Worm (Caenorhabditis elegans) whole organism, early embryonic: ENCODE results near the gene mtm-5.

Experiments used
- B0310.2 ChIP-seq: sonication (generic microtip); optimal IDR thresholded peaks from 2 replicates; lab custom pipeline; 2016; ENCODE audit warnings: mild to moderate bottlenecking, missing genetic modification characterization, missing compliant biosample characterization
- F13C5.2 ChIP-seq: sonication (generic microtip); optimal IDR thresholded peaks from 2 replicates; lab custom pipeline; 2017; ENCODE audit warnings: mild to moderate bottlenecking, missing genetic modification characterization, inconsistent platforms, missing compliant biosample characterization
- aly-1 ChIP-seq: sonication (generic microtip); optimal IDR thresholded peaks from 2 replicates; lab custom pipeline; 2016; ENCODE audit warnings: missing genetic modification characterization, missing compliant biosample characterization
- ama-1 ChIP-seq: fragments of 150-350 bp; optimal IDR thresholded peaks from 2 replicates; lab custom pipeline; 2014
- ceh-13 ChIP-seq: fragments of 200-800 bp; sonication (Bioruptor generic); optimal IDR thresholded peaks from 2 replicates; lab custom pipeline; 2018; ENCODE audit warnings: mild to moderate bottlenecking, missing genetic modification characterization, missing compliant biosample characterization
- ceh-36 ChIP-seq: sonication (generic microtip); optimal IDR thresholded peaks from 2 replicates; lab custom pipeline; 2016; ENCODE audit warnings: missing genetic modification characterization, inconsistent platforms, missing compliant biosample characterization
- ets-7 ChIP-seq: sonication (generic microtip); optimal IDR thresholded peaks from 2 replicates; lab custom pipeline; 2016; ENCODE audit warnings: missing genotype, missing genetic modification characterization, missing compliant biosample characterization
- flt-1 ChIP-seq: fragments of 200-800 bp; sonication (Bioruptor generic); IDR thresholded peaks from 2 replicates; pipeline ENCODE4 v1.3.6; 2022; ENCODE audit warnings: missing genetic modification characterization, missing compliant biosample characterization
- hmbx-1 ChIP-seq: sonication (generic microtip); optimal IDR thresholded peaks from 2 replicates; lab custom pipeline; 2016; ENCODE audit warnings: mild to moderate bottlenecking, missing genetic modification characterization, missing compliant biosample characterization
- hmg-4 ChIP-seq: fragments of 200-800 bp; sonication (Bioruptor generic); optimal IDR thresholded peaks from 2 replicates; lab custom pipeline; 2018; ENCODE audit warnings: mild to moderate bottlenecking, missing genetic modification characterization, missing compliant biosample characterization
- hnd-1 ChIP-seq: sonication (generic microtip); optimal IDR thresholded peaks from 2 replicates; lab custom pipeline; 2016; ENCODE audit warnings: missing genetic modification characterization, missing compliant biosample characterization
- pes-1 ChIP-seq: fragments of 200-800 bp; sonication (Bioruptor generic); IDR thresholded peaks from 2 replicates; pipeline ENCODE4 v1.3.6; 2022; ENCODE audit warnings: missing genetic modification reagents, missing genetic modification characterization, missing compliant biosample characterization
- scrt-1 ChIP-seq: fragments of 200-800 bp; sonication (Bioruptor generic); IDR thresholded peaks from 2 replicates; pipeline ENCODE4 v1.3.6; 2022; ENCODE audit warnings: missing genetic modification characterization, missing compliant biosample characterization
- sea-1 ChIP-seq: fragments of 200-800 bp; sonication (Bioruptor generic); conservative IDR thresholded peaks from 2 replicates; pipeline ENCODE4 v1.3.6; 2022; ENCODE audit warnings: missing genetic modification characterization, missing compliant biosample characterization
- tbx-11 ChIP-seq: fragments of 200-800 bp; sonication (Bioruptor generic); IDR thresholded peaks from 2 replicates; pipeline ENCODE4 v1.3.6; 2022; ENCODE audit warnings: missing genetic modification characterization, missing compliant biosample characterization
- tbx-37 ChIP-seq: fragments of 200-800 bp; sonication (Bioruptor generic); conservative IDR thresholded peaks from 2 replicates; pipeline ENCODE4 v1.3.6; 2022; ENCODE audit warnings: missing genetic modification reagents, missing genetic modification characterization, missing compliant biosample characterization
- tra-4 ChIP-seq: sonication (generic microtip); optimal IDR thresholded peaks from 2 replicates; lab custom pipeline; 2017; ENCODE audit warnings: missing genetic modification characterization, missing compliant biosample characterization

The mtm-5 gene

DNA sequence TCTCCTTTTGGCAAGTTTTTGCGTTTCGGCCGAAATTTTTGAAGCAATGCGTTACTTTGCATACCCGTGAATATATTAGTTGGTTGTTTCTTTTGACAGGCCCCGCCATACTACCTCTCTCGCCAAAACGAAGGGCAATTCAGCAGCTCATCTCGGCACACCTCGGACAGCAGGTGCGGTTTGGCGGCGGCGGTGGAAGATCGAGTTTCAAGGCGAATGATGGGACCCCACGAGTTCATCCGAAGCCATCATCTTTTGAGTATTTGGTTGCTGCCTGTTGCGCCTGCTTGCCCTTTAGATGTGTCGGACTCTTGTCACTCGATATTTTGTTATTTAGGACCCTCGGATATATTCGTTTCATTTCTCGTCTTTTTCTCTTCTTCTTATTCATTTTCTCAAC, 34.9 kb downstream of the mtm-5 start:
- TF ChIP-seq tra-4 (tag; lab: Kevin White, UChicago) (no peak), B0310.2 (tag; lab: Kevin White, UChicago) (no peak), F13C5.2 (tag; lab: Kevin White, UChicago) (no peak), pes-1 (GFP tag; lab: Robert Waterston, UW) (no peak)

DNA sequence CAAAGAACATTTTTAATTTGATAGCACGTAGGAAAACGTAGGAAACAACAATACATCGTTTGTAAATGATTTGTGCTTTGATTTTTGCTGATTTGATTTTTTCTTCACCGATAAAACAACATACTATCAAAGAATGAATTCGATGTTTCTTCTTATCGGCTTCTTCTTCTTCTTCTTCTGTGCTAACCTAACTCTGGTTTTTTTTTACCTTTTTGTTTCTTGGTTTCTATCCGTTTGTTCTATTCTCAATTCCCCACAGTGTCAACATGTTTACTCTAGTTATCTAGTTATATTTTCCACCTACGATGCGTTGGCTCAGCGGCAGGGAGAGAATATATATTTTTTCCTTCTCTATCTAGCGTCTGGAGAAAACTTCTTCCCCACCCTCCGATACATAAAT, 35.4 kb downstream of the mtm-5 start:
- TF ChIP-seq pes-1 (GFP tag; lab: Robert Waterston, UW) (no peak), sea-1 (GFP tag; lab: Robert Waterston, UW) (no peak), ceh-13 (GFP tag; lab: Kevin White, UChicago) (no peak), hmbx-1 (no peak), hnd-1 (tag; lab: Kevin White, UChicago) (no peak), F13C5.2 (tag; lab: Kevin White, UChicago) (no peak), ets-7 (tag; lab: Kevin White, UChicago) (no peak), tbx-11 (GFP tag; lab: Robert Waterston, UW) (no peak), tbx-37 (GFP tag; lab: Robert Waterston, UW) (no peak)

DNA sequence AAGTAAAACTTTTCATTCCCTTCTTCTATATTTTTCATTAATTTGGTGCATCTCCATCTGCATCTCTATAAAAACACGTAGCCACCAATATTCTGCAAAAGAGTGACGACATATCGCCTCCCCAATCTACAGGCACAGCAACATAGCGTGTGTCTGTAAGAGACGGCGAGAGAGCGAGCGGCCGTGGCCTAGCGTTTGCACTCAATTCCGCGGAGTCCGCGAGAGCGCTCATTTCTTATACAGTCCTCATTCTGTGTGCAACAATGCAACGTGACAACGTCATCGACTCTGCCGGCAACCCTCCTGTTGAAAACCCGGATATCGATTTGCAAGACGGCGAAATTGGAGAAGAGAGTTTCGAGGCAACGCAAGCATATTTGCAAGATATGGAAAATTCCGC, 37.6 kb downstream of the mtm-5 start, which contains the start of gene H28G03.2:
H28G03.2 (plus strand) TSS at position 200 of the 400 bp plus-strand sequence.
- TF ChIP-seq flt-1 (GFP tag; lab: Robert Waterston, UW) (no peak), tra-4 (tag; lab: Kevin White, UChicago) (no peak), ceh-13 (GFP tag; lab: Kevin White, UChicago) (no peak), B0310.2 (tag; lab: Kevin White, UChicago) (no peak), aly-1 (tag; lab: Kevin White, UChicago) (peak; percentile 64), ets-7 (tag; lab: Kevin White, UChicago) (peak; percentile 28), ama-1 (lab: Kevin White, UChicago) (no peak), ceh-36 (tag; lab: Kevin White, UChicago) (no peak), sea-1 (GFP tag; lab: Robert Waterston, UW) (no peak), F13C5.2 (tag; lab: Kevin White, UChicago) (no peak), tbx-11 (GFP tag; lab: Robert Waterston, UW) (no peak), hmbx-1 (no peak), hmg-4 (peak; percentile 71), scrt-1 (GFP tag; lab: Robert Waterston, UW) (no peak), tbx-37 (GFP tag; lab: Robert Waterston, UW) (no peak), pes-1 (GFP tag; lab: Robert Waterston, UW) (no peak), hnd-1 (tag; lab: Kevin White, UChicago) (no peak)

DNA sequence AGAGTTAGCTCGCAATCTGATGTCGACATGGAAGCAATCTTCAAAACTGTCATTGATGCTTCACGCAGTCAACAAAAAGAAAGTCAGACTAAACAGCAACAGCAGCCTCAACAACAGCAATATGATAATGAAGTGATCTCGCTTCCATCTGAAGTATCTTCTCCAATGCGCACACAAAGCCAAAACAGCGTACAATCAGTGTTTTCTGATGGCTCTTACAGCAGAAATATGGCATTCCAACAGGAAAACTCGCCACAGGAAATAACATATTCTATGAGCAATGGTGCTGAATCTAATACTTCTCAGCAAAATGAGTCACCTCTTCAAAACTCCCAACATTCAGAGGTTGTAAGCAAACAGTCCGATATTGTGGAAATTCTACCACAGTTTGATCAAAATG, 40.3 kb downstream of the mtm-5 start:
- no peak for TF ChIP-seq tbx-37 (GFP tag; lab: Robert Waterston, UW)

DNA sequence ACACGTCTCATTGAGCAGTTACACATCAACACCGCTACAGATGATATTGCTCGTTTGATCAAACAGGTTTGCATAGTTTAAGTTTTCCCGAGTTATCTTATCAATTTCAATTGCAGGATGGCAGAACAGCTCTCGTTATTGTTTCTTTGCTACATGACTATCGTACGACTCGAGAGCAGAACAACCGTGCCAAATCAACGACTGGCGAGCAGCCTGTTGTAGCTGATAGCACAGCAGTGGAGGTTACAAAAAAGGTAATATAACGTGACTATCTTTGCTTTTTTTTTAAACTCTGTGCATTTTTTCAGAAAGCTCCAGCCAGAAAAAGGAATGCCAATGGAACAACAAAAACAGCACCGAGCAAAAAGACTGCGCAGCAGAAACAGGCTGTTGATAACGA, 40.8 kb downstream of the mtm-5 start:
- no peak for TF ChIP-seq tbx-37 (GFP tag; lab: Robert Waterston, UW)
- no peak for TF ChIP-seq scrt-1 (GFP tag; lab: Robert Waterston, UW)
- no peak for TF ChIP-seq hmbx-1
- TF ChIP-seq flt-1 (GFP tag; lab: Robert Waterston, UW): no peak
- TF ChIP-seq ama-1 (lab: Kevin White, UChicago): no peak
- no peak for TF ChIP-seq tra-4 (tag; lab: Kevin White, UChicago)
- no peak for TF ChIP-seq ets-7 (tag; lab: Kevin White, UChicago)
- no peak for TF ChIP-seq pes-1 (GFP tag; lab: Robert Waterston, UW)
- no peak for TF ChIP-seq B0310.2 (tag; lab: Kevin White, UChicago)
- TF ChIP-seq hmg-4: no peak
- TF ChIP-seq sea-1 (GFP tag; lab: Robert Waterston, UW): no peak
- no peak for TF ChIP-seq ceh-13 (GFP tag; lab: Kevin White, UChicago)
- no peak for TF ChIP-seq tbx-11 (GFP tag; lab: Robert Waterston, UW)
- TF ChIP-seq F13C5.2 (tag; lab: Kevin White, UChicago): no peak

DNA sequence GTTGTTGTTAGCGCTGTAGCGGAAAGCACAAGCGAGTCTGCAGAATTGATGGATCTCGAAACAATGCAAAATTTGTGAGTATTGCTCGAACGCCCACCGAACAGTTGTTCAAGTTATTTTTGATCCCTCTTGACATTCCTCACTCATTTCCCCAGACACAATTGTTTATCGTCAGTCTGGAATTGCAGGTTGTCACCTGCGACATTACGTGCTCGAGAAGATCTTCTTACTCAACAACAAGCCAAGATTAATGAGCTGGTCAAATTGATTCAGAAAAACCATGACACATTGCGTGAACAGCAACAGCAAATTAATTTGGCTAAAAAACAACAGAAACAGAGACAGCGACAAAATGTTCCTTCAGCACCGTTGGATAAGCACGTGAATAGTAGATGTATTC, 41.3 kb downstream of the mtm-5 start:
- no peak for TF ChIP-seq hnd-1 (tag; lab: Kevin White, UChicago)
- no peak for TF ChIP-seq ceh-36 (tag; lab: Kevin White, UChicago)
- TF ChIP-seq ceh-13 (GFP tag; lab: Kevin White, UChicago): no peak
- no peak for TF ChIP-seq ama-1 (lab: Kevin White, UChicago)
- TF ChIP-seq hmg-4: no peak
- TF ChIP-seq sea-1 (GFP tag; lab: Robert Waterston, UW): no peak
- TF ChIP-seq tra-4 (tag; lab: Kevin White, UChicago): no peak
- TF ChIP-seq hmbx-1: no peak
- no peak for TF ChIP-seq flt-1 (GFP tag; lab: Robert Waterston, UW)
- TF ChIP-seq F13C5.2 (tag; lab: Kevin White, UChicago): no peak
- TF ChIP-seq scrt-1 (GFP tag; lab: Robert Waterston, UW): no peak
- no peak for TF ChIP-seq tbx-11 (GFP tag; lab: Robert Waterston, UW)
- no peak for TF ChIP-seq pes-1 (GFP tag; lab: Robert Waterston, UW)
- no peak for TF ChIP-seq ets-7 (tag; lab: Kevin White, UChicago)

DNA sequence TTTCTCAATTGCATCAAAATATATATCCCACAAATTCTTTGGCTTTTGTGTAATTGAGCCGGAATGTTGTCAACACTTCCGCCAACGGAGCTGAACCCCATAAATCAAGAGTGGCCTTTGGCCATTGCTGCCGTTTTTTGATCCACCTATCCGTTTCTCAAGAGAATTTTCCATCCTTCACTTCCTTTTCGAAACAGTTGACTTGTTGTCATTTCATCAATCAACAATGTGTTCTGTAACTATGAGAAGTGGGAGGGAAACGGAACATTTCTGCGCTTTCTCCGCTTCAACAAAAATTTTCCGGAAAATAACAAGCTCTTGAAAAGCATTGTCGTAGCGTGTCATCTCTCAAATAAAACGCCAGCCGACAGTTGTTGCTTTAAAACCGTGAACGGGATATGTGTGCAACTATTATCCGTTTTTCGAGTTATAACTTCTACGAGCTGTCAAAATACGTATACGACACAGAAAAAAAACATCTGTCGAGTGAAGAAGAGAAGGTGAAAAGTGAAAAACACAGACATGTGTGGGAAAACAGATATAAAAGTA, 43.3 kb downstream of the mtm-5 start:
- no peak for TF ChIP-seq scrt-1 (GFP tag; lab: Robert Waterston, UW)
- TF ChIP-seq tbx-11 (GFP tag; lab: Robert Waterston, UW): no peak
- TF ChIP-seq ets-7 (tag; lab: Kevin White, UChicago): no peak
- no peak for TF ChIP-seq ceh-36 (tag; lab: Kevin White, UChicago)
- TF ChIP-seq ama-1 (lab: Kevin White, UChicago): no peak
- TF ChIP-seq aly-1 (tag; lab: Kevin White, UChicago): no peak
- no peak for TF ChIP-seq hmg-4
- TF ChIP-seq tbx-37 (GFP tag; lab: Robert Waterston, UW): no peak
- no peak for TF ChIP-seq F13C5.2 (tag; lab: Kevin White, UChicago)
- TF ChIP-seq hmbx-1: no peak
- TF ChIP-seq tra-4 (tag; lab: Kevin White, UChicago): no peak
- TF ChIP-seq hnd-1 (tag; lab: Kevin White, UChicago): no peak
- TF ChIP-seq B0310.2 (tag; lab: Kevin White, UChicago): no peak
- no peak for TF ChIP-seq sea-1 (GFP tag; lab: Robert Waterston, UW)
